Fruit fly (Drosophila melanogaster): ENCODE data around the gene snk.

dm6 chr3R:13057121-13057805, 14.7 kb upstream of the snk start, which contains the start of gene sim:
- TF ChIP-seq bab1 (GFP tag; optimal IDR thresholded peaks at IDR 0.05) (no peak), ovo (GFP tag; optimal IDR thresholded peaks at IDR 0.05) (no peak), kay (GFP tag; ENCODE audit: borderline replicate concordance) (no peak), CG14711 (tag; optimal IDR thresholded peaks at IDR 0.05) (no peak)

All from whole organism, adult.